Fruit fly (Drosophila melanogaster): ENCODE data around the gene cact.

cact gene

dm6 chr2L:16272730-16273129 is 53.3 kb downstream of the cact start (continued):
- TF ChIP-seq oc (tag; optimal IDR thresholded peaks at IDR 0.05) (no peak), run (tag; optimal IDR thresholded peaks at IDR 0.05) (no peak), Scr (GFP tag; IDR thresholded peaks at IDR 0.05; ENCODE audit: partially characterized antibody) (no peak), CG15073 (GFP tag; optimal IDR thresholded peaks at IDR 0.05) (no peak), CHES-1-like (GFP tag; optimal IDR thresholded peaks at IDR 0.05) (no peak), BEAF-32 (GFP tag; optimal IDR thresholded peaks at IDR 0.05) (no peak), kay (GFP tag; optimal IDR thresholded peaks at IDR 0.05) (peak; percentile 6), MESR4 (GFP tag; optimal IDR thresholded peaks at IDR 0.05) (no peak), so (GFP tag; IDR thresholded peaks at IDR 0.05) (peak; percentile 54; the same call in 2 of the 3 replicates), CG12391 (tag; optimal IDR thresholded peaks at IDR 0.05) (no peak), Mrtf (GFP tag; IDR thresholded peaks at IDR 0.05) (no peak), dpn (GFP tag; optimal IDR thresholded peaks at IDR 0.05) (no peak), Bteb2 (GFP tag; optimal IDR thresholded peaks at IDR 0.05) (no peak), fu2 (GFP tag; optimal IDR thresholded peaks at IDR 0.05) (no peak), usp (GFP tag; optimal IDR thresholded peaks at IDR 0.05) (no peak), CG10565 (GFP tag; optimal IDR thresholded peaks at IDR 0.05) (no peak), wor (GFP tag; IDR thresholded peaks at IDR 0.05) (no peak), Sox102F (GFP tag; optimal IDR thresholded peaks at IDR 0.05) (no peak), Hr78 (GFP tag; optimal IDR thresholded peaks at IDR 0.05) (no peak), CG7357 (GFP tag; IDR thresholded peaks at IDR 0.05) (no peak), CG6254 (GFP tag; optimal IDR thresholded peaks at IDR 0.05) (no peak), pb (GFP tag; optimal IDR thresholded peaks at IDR 0.05) (no peak), Meics (GFP tag; optimal IDR thresholded peaks at IDR 0.05) (peak; percentile 50), CG4282 (GFP tag; optimal IDR thresholded peaks at IDR 0.05) (no peak), cg (GFP tag; optimal IDR thresholded peaks at IDR 0.05) (no peak), sim (GFP tag; IDR thresholded peaks at IDR 0.05) (no peak), CG10147 (GFP tag; optimal IDR thresholded peaks at IDR 0.05) (no peak), Rx (GFP tag; IDR thresholded peaks at IDR 0.05) (no peak), CG1602 (GFP tag; optimal IDR thresholded peaks at IDR 0.05) (no peak), p53 (GFP tag; optimal IDR thresholded peaks at IDR 0.05) (no peak), pfk (GFP tag; optimal IDR thresholded peaks at IDR 0.05) (peak; percentile 71), bigmax (GFP tag; optimal IDR thresholded peaks at IDR 0.05) (no peak), sqz (GFP tag; optimal IDR thresholded peaks at IDR 0.05) (no peak), CG2875 (GFP tag; optimal IDR thresholded peaks at IDR 0.05) (peak; percentile 44), jumu (GFP tag; optimal IDR thresholded peaks at IDR 0.05) (no peak), CG15011 (GFP tag; optimal IDR thresholded peaks at IDR 0.05) (no peak), H15 (GFP tag; IDR thresholded peaks at IDR 0.05) (no peak), CG3726 (GFP tag; IDR thresholded peaks at IDR 0.05) (no peak), Rfx (GFP tag; IDR thresholded peaks at IDR 0.05) (peak; percentile 32; the same call in 1 of the 2 replicates), dm (GFP tag; optimal IDR thresholded peaks at IDR 0.05) (no peak), pan (optimal IDR thresholded peaks at IDR 0.05) (no peak), pan (GFP tag; optimal IDR thresholded peaks at IDR 0.05 in 1 of 2, IDR thresholded peaks at IDR 0.05 in 1 of 2) (no peak), Fer3 (tag; optimal IDR thresholded peaks at IDR 0.05) (peak; percentile 8), CG1832 (GFP tag; optimal IDR thresholded peaks at IDR 0.05) (no peak), CG10366 (GFP tag; IDR thresholded peaks at IDR 0.05) (no peak)

All from whole organism, embryonic.